Worm (Caenorhabditis elegans): ENCODE data around the gene coel-1.

The coel-1 gene

DNA sequence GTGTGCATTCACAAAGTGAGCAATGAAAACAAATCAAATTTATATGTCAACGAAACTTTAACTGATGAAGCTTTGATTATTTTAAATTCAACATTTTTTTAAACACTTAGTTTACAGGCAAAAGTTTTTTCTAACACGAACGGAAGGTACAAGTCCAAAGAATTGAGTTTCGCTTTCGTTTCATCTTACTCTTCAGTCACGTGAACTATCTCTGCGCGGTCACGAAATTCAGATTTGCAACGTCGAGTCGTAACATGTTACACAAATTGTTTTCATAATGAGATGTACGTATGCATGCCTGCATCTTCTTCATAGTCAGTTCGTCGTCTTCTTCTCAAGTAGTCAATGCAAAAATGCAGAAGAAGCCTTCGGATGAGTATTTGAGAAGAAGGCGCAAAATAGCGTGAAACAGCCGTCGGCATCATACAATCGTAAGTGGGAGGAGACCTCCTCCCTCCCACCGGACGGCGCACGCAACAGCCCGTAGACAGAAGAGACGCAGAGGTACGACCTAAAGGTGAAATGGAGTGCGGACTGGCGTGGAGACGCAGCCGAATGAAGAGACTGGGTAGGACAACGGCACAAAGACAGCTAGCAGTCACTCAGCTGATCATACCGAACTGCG, at the start of gene coel-1 (continued):
- TF ChIP-seq fkh-10 (GFP tag; optimal IDR thresholded peaks at IDR 0.05): peak; percentile 62
- no peak for TF ChIP-seq mab-9 (GFP tag; IDR thresholded peaks at IDR 0.05)
- TF ChIP-seq ceh-82 (tag; optimal IDR thresholded peaks at IDR 0.05): peak in 2 of 3 experiments; percentile 41 to 61
- peak; percentile 33 for TF ChIP-seq jun-1 (tag; optimal IDR thresholded peaks at IDR 0.05)
- peak in 1 of 6 experiments; percentile 14 for TF ChIP-seq elt-3 (tag; optimal IDR thresholded peaks at IDR 0.05)
- peak; percentile 56 for TF ChIP-seq egl-13 (tag; optimal IDR thresholded peaks at IDR 0.05)
- TF ChIP-seq ztf-4 (tag; optimal IDR thresholded peaks at IDR 0.05): no peak
- peak; percentile 75 for TF ChIP-seq blmp-1 (tag; optimal IDR thresholded peaks at IDR 0.05)
- TF ChIP-seq mep-1 (tag; optimal IDR thresholded peaks at IDR 0.05): peak; percentile 13
- peak; percentile 27 to 58 for TF ChIP-seq lin-35 (GFP tag; optimal IDR thresholded peaks at IDR 0.05)
- no peak for TF ChIP-seq efl-3 (GFP tag; optimal IDR thresholded peaks at IDR 0.05)
- no peak for TF ChIP-seq snpc-4 (tag; optimal IDR thresholded peaks at IDR 0.05)
- peak; percentile 46 for TF ChIP-seq C16A3.4 (tag; optimal IDR thresholded peaks at IDR 0.05)
- peak; percentile 12 for TF ChIP-seq elt-2 (tag; optimal IDR thresholded peaks at IDR 0.05)

DNA sequence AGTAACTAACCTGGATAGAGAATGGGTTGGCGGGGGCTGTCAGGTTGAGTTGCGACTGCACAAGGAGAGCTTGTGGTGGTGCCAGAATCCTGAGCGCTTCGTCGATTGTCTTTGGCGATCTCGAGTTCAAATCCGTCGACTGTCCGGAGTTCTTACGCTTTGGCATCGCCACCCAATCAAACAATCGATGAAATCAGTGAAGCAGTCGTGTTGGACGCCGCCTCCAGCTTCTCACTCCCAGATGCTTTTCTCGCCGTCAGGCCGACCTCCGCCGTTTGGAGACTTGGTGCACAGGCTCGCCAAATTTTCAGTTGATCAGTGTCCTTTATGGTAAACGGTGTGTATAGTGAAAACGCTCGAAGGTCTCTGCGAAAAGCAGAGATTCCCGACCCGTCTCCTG, 48.6 kb upstream of the coel-1 start, which contains the start of the genes F20B6.10 and hpk-1:
TSS of gene F20B6.10 (minus strand) at position 303 of the 400 bp plus-strand sequence.
TSS of gene hpk-1 (minus strand) at position 397 of the 400 bp plus-strand sequence.
- TF ChIP-seq lin-13 (GFP tag; optimal IDR thresholded peaks at IDR 0.05) (no peak), zag-1 (tag; optimal IDR thresholded peaks at IDR 0.05) (no peak), fkh-4 (tag; optimal IDR thresholded peaks at IDR 0.05; ENCODE audit: borderline replicate concordance) (no peak), grh-1 (GFP tag; IDR thresholded peaks at IDR 0.05) (no peak), swsn-7 (tag; optimal IDR thresholded peaks at IDR 0.05) (no peak), alr-1 (tag; optimal IDR thresholded peaks at IDR 0.05; ENCODE audit: borderline replicate concordance) (no peak), fkh-8 (tag; optimal IDR thresholded peaks at IDR 0.05) (no peak)

- no peak for TF ChIP-seq snu-23 (GFP tag; optimal IDR thresholded peaks at IDR 0.05)
- no peak for TF ChIP-seq blmp-1 (tag; optimal IDR thresholded peaks at IDR 0.05)
- TF ChIP-seq egl-13 (tag; optimal IDR thresholded peaks at IDR 0.05): no peak
- no peak for TF ChIP-seq nhr-47 (tag; optimal IDR thresholded peaks at IDR 0.05)
- TF ChIP-seq mdl-1 (tag; optimal IDR thresholded peaks at IDR 0.05): no peak
- TF ChIP-seq swsn-7 (tag; optimal IDR thresholded peaks at IDR 0.05): no peak
- peak; percentile 22 for TF ChIP-seq fkh-8 (tag; optimal IDR thresholded peaks at IDR 0.05)
- no peak for TF ChIP-seq C04F5.9 (tag; optimal IDR thresholded peaks at IDR 0.05)
- peak in 1 of 3 experiments; percentile 26 for TF ChIP-seq ceh-82 (tag; optimal IDR thresholded peaks at IDR 0.05)
- no peak for TF ChIP-seq Y116A8C.19 (tag; optimal IDR thresholded peaks at IDR 0.05; ENCODE audit: borderline replicate concordance)
- peak; percentile 48 for TF ChIP-seq lin-14 (GFP tag; optimal IDR thresholded peaks at IDR 0.05)
- TF ChIP-seq C34B4.2 (tag; optimal IDR thresholded peaks at IDR 0.05): no peak
- TF ChIP-seq pag-3 (tag; optimal IDR thresholded peaks at IDR 0.05; ENCODE audit: borderline replicate concordance, insufficient read depth): no peak
Measured at ce11 chrX:4218174-4218573, 47.3 kb upstream of the coel-1 start, which contains the start of gene W01H2.2. TSS of gene W01H2.2 (minus strand) at chrX:4218458.

- no peak for TF ChIP-seq Y116A8C.19 (tag; optimal IDR thresholded peaks at IDR 0.05; ENCODE audit: borderline replicate concordance)
- TF ChIP-seq zag-1 (tag; optimal IDR thresholded peaks at IDR 0.05): no peak
- TF ChIP-seq nhr-84 (tag; optimal IDR thresholded peaks at IDR 0.05): no peak
- no peak for TF ChIP-seq ces-1 (GFP tag; optimal IDR thresholded peaks at IDR 0.05)
- TF ChIP-seq fkh-8 (tag; optimal IDR thresholded peaks at IDR 0.05): peak; percentile 61
- no peak for TF ChIP-seq efl-1 (optimal IDR thresholded peaks at IDR 0.05)
- peak in 1 of 2 experiments; percentile 42 for TF ChIP-seq efl-1 (GFP tag; optimal IDR thresholded peaks at IDR 0.05 in 1 of 2)
- no peak for TF ChIP-seq unc-98 (GFP tag; IDR thresholded peaks at IDR 0.05)
- TF ChIP-seq nhr-76 (tag; optimal IDR thresholded peaks at IDR 0.05): no peak
- peak; percentile 30 for TF ChIP-seq rnt-1 (tag; optimal IDR thresholded peaks at IDR 0.05)
- TF ChIP-seq pax-3 (tag; optimal IDR thresholded peaks at IDR 0.05): no peak
- no peak for TF ChIP-seq unc-62 (GFP tag; optimal IDR thresholded peaks at IDR 0.05)
- no peak for TF ChIP-seq snpc-4 (tag; optimal IDR thresholded peaks at IDR 0.05)
- peak in 1 of 2 experiments; percentile 26 for TF ChIP-seq lin-35 (GFP tag; optimal IDR thresholded peaks at IDR 0.05)
- no peak for TF ChIP-seq irx-1 (tag; optimal IDR thresholded peaks at IDR 0.05)
- TF ChIP-seq unc-30 (tag; optimal IDR thresholded peaks at IDR 0.05): no peak
- no peak for TF ChIP-seq ceh-82 (tag; optimal IDR thresholded peaks at IDR 0.05)
- no peak for TF ChIP-seq pqm-1 (tag; optimal IDR thresholded peaks at IDR 0.05)
- peak; percentile 42 for TF ChIP-seq nhr-20 (tag; optimal IDR thresholded peaks at IDR 0.05)
- no peak for TF ChIP-seq elt-2 (tag; optimal IDR thresholded peaks at IDR 0.05)
- TF ChIP-seq ztf-4 (tag; optimal IDR thresholded peaks at IDR 0.05): no peak
- TF ChIP-seq ztf-11 (tag; optimal IDR thresholded peaks at IDR 0.05): no peak
- no peak for TF ChIP-seq fkh-10 (GFP tag; optimal IDR thresholded peaks at IDR 0.05)
- no peak for TF ChIP-seq nhr-237 (tag; optimal IDR thresholded peaks at IDR 0.05)
- no peak for TF ChIP-seq lin-39 (tag; optimal IDR thresholded peaks at IDR 0.05)
Measured at ce11 chrX:4219487-4219886, 46.0 kb upstream of the coel-1 start.
